Worm (Caenorhabditis elegans): ENCODE data around the gene C04G6.6.

The C04G6.6 gene

ce11 chrII:5061794-5062368 is 37.7 kb downstream of the C04G6.6 start, which contains the start of gene smc-5:
TSS of gene smc-5 (plus strand) at chrII:5062125.
- TF ChIP-seq nfya-1 (tag; optimal IDR thresholded peaks at IDR 0.05; ENCODE audit: insufficient read depth) (peak; percentile 81), lin-15B (tag; optimal IDR thresholded peaks at IDR 0.05) (peak; percentile 90), zag-1 (tag; optimal IDR thresholded peaks at IDR 0.05) (no peak), ztf-4 (tag; optimal IDR thresholded peaks at IDR 0.05) (no peak), skn-1 (tag; optimal IDR thresholded peaks at IDR 0.05) (peak; percentile 57), fkh-2 (tag; optimal IDR thresholded peaks at IDR 0.05) (no peak), lsy-12 (tag; optimal IDR thresholded peaks at IDR 0.05) (no peak), aly-2 (tag; optimal IDR thresholded peaks at IDR 0.05) (no peak), mdl-1 (tag; optimal IDR thresholded peaks at IDR 0.05) (no peak), nhr-76 (tag; optimal IDR thresholded peaks at IDR 0.05) (no peak), snpc-4 (tag; optimal IDR thresholded peaks at IDR 0.05) (peak; percentile 86), elt-1 (tag; optimal IDR thresholded peaks at IDR 0.05) (no peak), lin-39 (tag; optimal IDR thresholded peaks at IDR 0.05) (peak; percentile 16), egl-5 (tag; optimal IDR thresholded peaks at IDR 0.05) (peak; percentile 74), nhr-77 (tag; optimal IDR thresholded peaks at IDR 0.05) (no peak), R02D3.7 (tag; optimal IDR thresholded peaks at IDR 0.05) (peak; percentile 23), elt-3 (tag; optimal IDR thresholded peaks at IDR 0.05) (no peak), nhr-11 (tag; optimal IDR thresholded peaks at IDR 0.05) (no peak), ceh-28 (tag; optimal IDR thresholded peaks at IDR 0.05) (no peak), ama-1 (optimal IDR thresholded peaks at IDR 0.05) (no peak), tbx-2 (tag; optimal IDR thresholded peaks at IDR 0.05) (no peak), pqm-1 (tag; optimal IDR thresholded peaks at IDR 0.05) (peak; percentile 36), elt-2 (tag; optimal IDR thresholded peaks at IDR 0.05) (no peak), nhr-12 (tag; optimal IDR thresholded peaks at IDR 0.05) (no peak), nhr-43 (tag; optimal IDR thresholded peaks at IDR 0.05; ENCODE audit: poor library complexity, severe bottlenecking) (peak; percentile 51), egl-27 (tag; optimal IDR thresholded peaks at IDR 0.05) (no peak), ceh-9 (tag; optimal IDR thresholded peaks at IDR 0.05) (no peak), fkh-10 (GFP tag; optimal IDR thresholded peaks at IDR 0.05) (peak; percentile 13), unc-39 (tag; optimal IDR thresholded peaks at IDR 0.05) (no peak), fos-1 (tag; optimal IDR thresholded peaks at IDR 0.05) (no peak), nhr-28 (tag; optimal IDR thresholded peaks at IDR 0.05) (no peak), nhr-23 (tag; optimal IDR thresholded peaks at IDR 0.05) (peak; percentile 80), nhr-237 (tag; optimal IDR thresholded peaks at IDR 0.05) (no peak), jun-1 (tag; optimal IDR thresholded peaks at IDR 0.05) (peak; percentile 2), eor-1 (tag; optimal IDR thresholded peaks at IDR 0.05) (no peak), ceh-16 (tag; optimal IDR thresholded peaks at IDR 0.05) (no peak), ztf-11 (tag; optimal IDR thresholded peaks at IDR 0.05) (no peak), ceh-82 (tag; optimal IDR thresholded peaks at IDR 0.05) (no peak), sea-2 (GFP tag; optimal IDR thresholded peaks at IDR 0.05) (no peak), mml-1 (tag; optimal IDR thresholded peaks at IDR 0.05) (no peak), nhr-67 (tag; optimal IDR thresholded peaks at IDR 0.05) (no peak), hmg-11 (tag; optimal IDR thresholded peaks at IDR 0.05) (no peak), daf-12 (tag; optimal IDR thresholded peaks at IDR 0.05) (no peak), ZK546.5 (tag; optimal IDR thresholded peaks at IDR 0.05) (no peak), pha-4 (tag; optimal IDR thresholded peaks at IDR 0.05) (no peak), unc-62 (GFP tag; optimal IDR thresholded peaks at IDR 0.05) (no peak), nhr-25 (tag; optimal IDR thresholded peaks at IDR 0.05) (no peak)
